Worm (Caenorhabditis elegans) whole organism, mixed stage, embryonic: ENCODE results near the gene T01B11.1.

ENCODE experiments used
- bed-3 ChIP-seq: fragments of 200-800 bp; sonication (Bioruptor generic); optimal IDR thresholded peaks from 3 replicates; lab custom pipeline; 2018; ENCODE audit warnings: mild to moderate bottlenecking, missing genetic modification characterization, moderate library complexity, missing compliant biosample characterization
- snpc-4 ChIP-seq: fragments of 150-350 bp; optimal IDR thresholded peaks from 2 replicates; lab custom pipeline; 2014; ENCODE audit warnings: missing biosample characterization, missing genetic modification characterization

- no peak for TF ChIP-seq snpc-4 (tag; lab: Kevin White, UChicago)
- no peak for TF ChIP-seq bed-3 (GFP tag; lab: Kevin White, UChicago)
Observed at ce11 chrIV:8454076-8454475, 7.1 kb downstream of the T01B11.1 start.
